Fruit fly (Drosophila melanogaster) S2 (cell line): Measurements from ENCODE around the gene tnc.

Experiments used
- CG8478 ChIP-seq: fragments of >200 bp; optimal IDR thresholded peaks from 2 replicates; lab custom pipeline; 2018
- CTCF ChIP-seq, 2 experiments: fragments of >200 bp; optimal IDR thresholded peaks; 2 replicates each; lab custom pipeline; 2018

DNA sequence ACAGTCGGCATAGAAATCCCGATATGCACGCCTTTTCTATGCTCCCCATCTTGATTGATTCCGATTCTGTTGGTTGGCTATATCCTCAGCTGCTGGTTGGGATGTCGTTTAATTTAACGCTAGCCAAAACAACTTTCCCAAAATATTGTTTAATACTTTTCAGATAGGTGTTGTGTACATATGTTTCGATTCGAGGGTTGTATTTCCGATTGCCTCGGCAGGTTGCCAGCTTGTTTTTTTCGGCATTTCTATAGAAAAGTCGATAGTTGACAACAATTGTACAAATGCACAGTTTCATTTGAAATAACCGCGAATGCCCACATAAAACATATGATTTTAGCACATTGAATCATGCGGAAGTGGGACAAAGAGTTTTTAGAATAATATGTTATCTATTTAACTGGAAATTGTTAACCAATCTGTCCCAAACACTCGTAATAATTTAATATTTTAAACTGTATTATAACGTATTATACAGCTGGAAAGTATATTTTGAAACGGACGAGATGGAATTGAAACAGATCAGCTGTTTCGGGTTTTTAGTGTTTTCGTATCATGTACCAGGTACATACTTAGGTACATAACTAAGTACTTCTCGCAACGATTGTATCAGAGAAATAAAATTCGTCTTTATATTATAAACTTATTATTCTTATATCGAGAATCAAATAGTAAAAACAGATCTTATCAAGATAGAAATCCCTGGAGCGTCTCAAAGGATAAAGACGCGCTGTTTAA is 70.4 kb downstream of the tnc start, which contains the start of gene CG31109:
- TF ChIP-seq CG8478 (lab: Kevin White, UChicago) (no peak), CTCF (optimal IDR thresholded peaks at IDR 0.05; lab: Kevin White, UChicago) (no peak)
